Worm (Caenorhabditis elegans) whole organism, L4 larva: ENCODE measurements around the gene best-15.

Source experiments
- daf-19 ChIP-seq: fragments of 200-800 bp; sonication (Bioruptor generic); conservative IDR thresholded peaks from 2 replicates; pipeline ENCODE4 v1.3.6; 2022; ENCODE audit warnings: missing genetic modification characterization, missing compliant biosample characterization
- lin-15B ChIP-seq: fragments of 150-350 bp; sonication (generic microtip); optimal IDR thresholded peaks from 3 replicates; lab custom pipeline; 2014; ENCODE audit warnings: missing biosample characterization, missing genetic modification characterization
- lin-29 ChIP-seq: fragments of 200-800 bp; sonication (Bioruptor generic); IDR thresholded peaks from 2 replicates; pipeline ENCODE4 v1.3.6; 2022; ENCODE audit warnings: missing genetic modification reagents, missing genetic modification characterization, missing compliant biosample characterization
- pha-4 ChIP-seq, 2 experiments: fragments of 150-350 bp in 1 of 2; fragments of 200-800 bp in 1 of 2; sonication (Bioruptor generic) in 1 of 2; IDR thresholded peaks in 1 of 2; optimal IDR thresholded peaks in 1 of 2; 2 replicates each; pipeline versions ENCODE4 v1.3.6 to Lab custom; 2014 to 2022; ENCODE audit warnings: missing genetic modification characterization in 2 of 2, missing genetic modification reagents in 2 of 2, missing biosample characterization in 1 of 2, missing compliant biosample characterization in 1 of 2
- pqm-1 ChIP-seq: sonication (generic microtip); optimal IDR thresholded peaks from 2 replicates; lab custom pipeline; 2017; ENCODE audit warnings: missing biosample characterization, missing genetic modification characterization
- snpc-4 ChIP-seq: fragments of 150-350 bp; optimal IDR thresholded peaks from 2 replicates; lab custom pipeline; 2014; ENCODE audit warnings: missing biosample characterization, missing genetic modification characterization

- TF ChIP-seq pqm-1 (tag; lab: Kevin White, UChicago) (no peak), lin-29 (GFP tag; lab: Robert Waterston, UW) (no peak), daf-19 (GFP tag; lab: Robert Waterston, UW) (no peak), lin-15B (tag; lab: Kevin White, UChicago) (no peak), pha-4 (GFP tag; IDR thresholded peaks at IDR 0.05; lab: Robert Waterston, UW) (no peak), pha-4 (tag; optimal IDR thresholded peaks at IDR 0.05; lab: Kevin White, UChicago) (no peak), snpc-4 (no peak)
These were observed 23.9 kb upstream of the best-15 start for ce11 chrIV:10855946-10856345.
